Fruit fly (Drosophila melanogaster) whole organism, prepupa: ENCODE measurements around the gene Cyp313a2.

Experiments used
- CG10631 ChIP-seq: fragments of 200-800 bp; sonication (Bioruptor generic); optimal IDR thresholded peaks from 2 replicates; lab custom pipeline; 2016; ENCODE audit warnings: missing biosample characterization, missing genetic modification characterization
- CG7368 ChIP-seq: fragments of 200-800 bp; sonication (Bioruptor generic); optimal IDR thresholded peaks from 3 replicates; lab custom pipeline; 2016; ENCODE audit warnings: missing biosample characterization, missing genetic modification characterization
- CG9139 ChIP-seq: fragments of 200-800 bp; sonication (Bioruptor generic); optimal IDR thresholded peaks from 3 replicates; lab custom pipeline; 2017; ENCODE audit warnings: missing biosample characterization, mild to moderate bottlenecking, missing genetic modification characterization
- Eip78C ChIP-seq: fragments of 200-800 bp; sonication (Bioruptor generic); peaks from one replicate; lab custom pipeline; 2016; ENCODE audit warnings: missing biosample characterization, missing genetic modification characterization
- acj6 ChIP-seq: fragments of 200-800 bp; sonication (Bioruptor generic); optimal IDR thresholded peaks from 3 replicates; lab custom pipeline; 2016; ENCODE audit warnings: missing biosample characterization, missing genetic modification characterization
- cyc ChIP-seq: fragments of 200-800 bp; sonication (Bioruptor generic); optimal IDR thresholded peaks from 3 replicates; lab custom pipeline; 2016; ENCODE audit warnings: missing biosample characterization, missing genetic modification characterization
- fd85E ChIP-seq: fragments of 200-800 bp; sonication (Bioruptor generic); optimal IDR thresholded peaks from 3 replicates; lab custom pipeline; 2016; ENCODE audit warnings: missing biosample characterization, missing genetic modification characterization
- pdm3 ChIP-seq: fragments of 200-800 bp; sonication (Bioruptor generic); optimal IDR thresholded peaks from 3 replicates; lab custom pipeline; 2016; ENCODE audit warnings: missing biosample characterization, missing genetic modification characterization
- spab ChIP-seq: fragments of 200-800 bp; sonication (Bioruptor generic); optimal IDR thresholded peaks from 2 replicates; lab custom pipeline; 2017; ENCODE audit warnings: missing biosample characterization, mild to moderate bottlenecking, missing genetic modification characterization, missing genetic modification reagents

dm6 chr3R:12224919-12225318, 11.8 kb downstream of the Cyp313a2 start, which contains the start of gene CG17404:
- no peak for TF ChIP-seq spab
- no peak for TF ChIP-seq CG7368 (GFP tag; lab: Kevin White, UChicago)
- no peak for TF ChIP-seq cyc
- no peak for TF ChIP-seq pdm3
- no peak for TF ChIP-seq CG9139
- no peak for TF ChIP-seq acj6 (GFP tag; lab: Kevin White, UChicago)
- TF ChIP-seq CG10631 = no peak
- no peak for TF ChIP-seq Eip78C (GFP tag; lab: Kevin White, UChicago)
- TF ChIP-seq fd85E (GFP tag; lab: Kevin White, UChicago) = no peak
